Fruit fly (Drosophila melanogaster): ENCODE results near the gene Hibch.
A peak's percentile ranks its signal among the peaks of the same experiment; 100 is the strongest.

Hibch gene

DNA sequence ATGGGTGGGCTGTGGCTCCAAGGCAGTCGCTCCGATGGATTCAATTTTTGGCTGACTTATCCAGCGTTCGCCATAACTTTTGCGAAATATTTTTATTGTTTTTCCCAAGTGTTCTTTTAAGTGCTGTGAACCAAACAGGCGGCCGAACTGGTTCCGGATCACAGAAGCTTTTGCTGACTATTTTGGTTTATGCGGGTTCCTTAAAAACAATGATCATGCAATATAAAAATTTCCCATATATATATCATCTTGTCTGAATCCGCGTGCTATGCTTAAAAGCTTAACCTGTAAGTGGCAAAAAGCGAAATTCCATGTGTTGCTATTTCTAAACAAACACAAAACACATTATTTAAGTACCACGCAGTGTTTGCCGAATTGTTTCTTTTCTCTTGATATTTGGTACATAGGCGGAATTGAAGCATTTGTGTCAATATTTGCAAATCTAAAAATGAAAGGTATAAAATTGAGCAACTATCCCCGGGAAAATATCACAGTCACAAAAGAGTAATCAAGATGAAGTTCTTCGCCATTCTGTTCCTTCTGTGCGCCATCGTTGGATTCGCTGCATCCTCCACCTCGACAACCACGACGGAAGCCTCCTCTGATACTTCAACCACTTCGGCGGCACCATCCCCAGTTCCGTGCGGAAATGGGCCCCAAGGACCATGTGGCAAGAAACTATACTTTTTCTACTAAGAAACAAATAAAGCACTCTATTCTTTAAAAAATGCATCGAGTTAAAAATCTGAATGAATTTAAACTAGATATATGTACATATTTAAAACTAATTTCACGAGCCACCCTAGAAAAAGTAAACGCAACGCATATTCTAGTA lies 36.9 kb upstream of the Hibch start, which contains the start of the genes CG6276 and CG44040 (continued):
- TF ChIP-seq CG3407 (GFP tag; optimal IDR thresholded peaks at IDR 0.05) (no peak), CG30020 (tag; optimal IDR thresholded peaks at IDR 0.05) (peak; percentile 14), Hr39 (optimal IDR thresholded peaks at IDR 0.05) (no peak), CG14050 (GFP tag; IDR thresholded peaks at IDR 0.05) (0 out of 3 replicates have a peak, but pooled peaks have one; percentile 30), btn (GFP tag; optimal IDR thresholded peaks at IDR 0.05) (no peak), chinmo (GFP tag; IDR thresholded peaks at IDR 0.05; ENCODE audit: partially characterized antibody) (no peak), CG7357 (GFP tag; IDR thresholded peaks at IDR 0.05) (no peak), ato (GFP tag; IDR thresholded peaks at IDR 0.05; ENCODE audit: partially characterized antibody) (no peak), ash1 (GFP tag; optimal IDR thresholded peaks at IDR 0.05) (no peak), Asciz (GFP tag; optimal IDR thresholded peaks at IDR 0.05) (peak; percentile 23), jing (GFP tag; optimal IDR thresholded peaks at IDR 0.05) (no peak), Chrac-16 (GFP tag; optimal IDR thresholded peaks at IDR 0.05) (no peak), Sry-δ (GFP tag; optimal IDR thresholded peaks at IDR 0.05) (peak; percentile 15), Nf-YA (GFP tag; IDR thresholded peaks at IDR 0.05) (no peak), CG10654 (GFP tag; optimal IDR thresholded peaks at IDR 0.05) (peak; percentile 23), ems (GFP tag; optimal IDR thresholded peaks at IDR 0.05) (peak; percentile 38), CG17568 (GFP tag; optimal IDR thresholded peaks at IDR 0.05) (no peak), unpg (GFP tag; optimal IDR thresholded peaks at IDR 0.05) (peak; percentile 50), tup (GFP tag; optimal IDR thresholded peaks at IDR 0.05) (no peak), CG3838 (GFP tag; optimal IDR thresholded peaks at IDR 0.05) (no peak), CG12769 (tag; optimal IDR thresholded peaks at IDR 0.05) (peak; percentile 71), z (GFP tag; IDR thresholded peaks at IDR 0.05) (no peak), p53 (GFP tag; optimal IDR thresholded peaks at IDR 0.05) (peak; percentile 23), emc (GFP tag; optimal IDR thresholded peaks at IDR 0.05) (no peak), vfl (GFP tag; optimal IDR thresholded peaks at IDR 0.05) (peak; percentile 23), NfI (GFP tag; optimal IDR thresholded peaks at IDR 0.05) (peak; percentile 44), CG11696 (GFP tag; IDR thresholded peaks at IDR 0.05) (peak; percentile 11; the same call in 1 of the 2 replicates), Sry-β (GFP tag; optimal IDR thresholded peaks at IDR 0.05) (no peak), CG18476 (GFP tag; optimal IDR thresholded peaks at IDR 0.05) (no peak), fd102C (GFP tag; optimal IDR thresholded peaks at IDR 0.05) (no peak), Fer3 (tag; optimal IDR thresholded peaks at IDR 0.05) (peak; percentile 61), CG11247 (GFP tag; IDR thresholded peaks at IDR 0.05) (0 out of 2 replicates have a peak, but pooled peaks have one; percentile 16), pan (optimal IDR thresholded peaks at IDR 0.05) (no peak), pan (GFP tag; optimal IDR thresholded peaks at IDR 0.05 in 1 of 2, IDR thresholded peaks at IDR 0.05 in 1 of 2) (peak in 1 of 2 experiments; percentile 49), CG10431 (GFP tag; optimal IDR thresholded peaks at IDR 0.05) (no peak), CG1792 (GFP tag; optimal IDR thresholded peaks at IDR 0.05) (peak; percentile 63), gem (tag; optimal IDR thresholded peaks at IDR 0.05) (peak; percentile 64), MESR4 (GFP tag; optimal IDR thresholded peaks at IDR 0.05) (peak; percentile 63), CG14667 (GFP tag; IDR thresholded peaks at IDR 0.05) (no peak), zen2 (GFP tag; IDR thresholded peaks at IDR 0.05; ENCODE audit: partially characterized antibody) (no peak), Stat92E (GFP tag; optimal IDR thresholded peaks at IDR 0.05) (no peak), zfh1 (GFP tag; IDR thresholded peaks at IDR 0.05) (no peak), br (optimal IDR thresholded peaks at IDR 0.05) (no peak), CG31388 (GFP tag; optimal IDR thresholded peaks at IDR 0.05) (no peak), CG1602 (GFP tag; optimal IDR thresholded peaks at IDR 0.05) (no peak), wek (GFP tag; optimal IDR thresholded peaks at IDR 0.05) (no peak), tll (GFP tag; optimal IDR thresholded peaks at IDR 0.05) (no peak), CG1647 (GFP tag; optimal IDR thresholded peaks at IDR 0.05) (no peak), CG15011 (GFP tag; optimal IDR thresholded peaks at IDR 0.05) (no peak)
